Worm (Caenorhabditis elegans) whole organism, L2 larva: ENCODE measurements around the gene F58E6.13.

ENCODE experiments used
- F13H6.1 ChIP-seq: sonication (generic microtip); optimal IDR thresholded peaks from 2 replicates; lab custom pipeline; 2016; ENCODE audit warnings: missing genetic modification characterization, missing compliant biosample characterization
- alr-1 ChIP-seq: fragments of 150-350 bp; optimal IDR thresholded peaks from 2 replicates; lab custom pipeline; 2014; ENCODE audit warnings: missing biosample characterization, missing genetic modification characterization
- ceh-82 ChIP-seq: fragments of 150-350 bp; optimal IDR thresholded peaks from 2 replicates; lab custom pipeline; 2014; ENCODE audit warnings: missing biosample characterization, missing genetic modification characterization
- elt-3 ChIP-seq: sonication (generic microtip); optimal IDR thresholded peaks from 2 replicates; lab custom pipeline; 2017; ENCODE audit warnings: missing biosample characterization, missing genetic modification characterization
- fos-1 ChIP-seq: fragments of 150-350 bp; optimal IDR thresholded peaks from 2 replicates; lab custom pipeline; 2014; ENCODE audit warnings: missing biosample characterization, missing genetic modification characterization
- lin-13 ChIP-seq: fragments of 150-350 bp; optimal IDR thresholded peaks from 2 replicates; lab custom pipeline; 2014; ENCODE audit warnings: missing biosample characterization, missing genetic modification reagents, missing genetic modification characterization
- peb-1 ChIP-seq: fragments of 150-350 bp; optimal IDR thresholded peaks from 2 replicates; lab custom pipeline; 2014; ENCODE audit warnings: missing biosample characterization, missing genetic modification characterization
- skn-1 ChIP-seq: sonication (generic microtip); optimal IDR thresholded peaks from 2 replicates; lab custom pipeline; 2017; ENCODE audit warnings: missing biosample characterization, missing genetic modification characterization
- unc-62 ChIP-seq: fragments of 150-350 bp; optimal IDR thresholded peaks from 2 replicates; lab custom pipeline; 2014; ENCODE audit warnings: missing biosample characterization, missing genetic modification reagents, missing genetic modification characterization
- ztf-11 ChIP-seq: sonication (generic microtip); optimal IDR thresholded peaks from 2 replicates; lab custom pipeline; 2017; ENCODE audit warnings: missing biosample characterization, missing genetic modification characterization
- ztf-4 ChIP-seq: fragments of 150-350 bp; optimal IDR thresholded peaks from 2 replicates; lab custom pipeline; 2014; ENCODE audit warnings: missing biosample characterization, missing genetic modification characterization

DNA sequence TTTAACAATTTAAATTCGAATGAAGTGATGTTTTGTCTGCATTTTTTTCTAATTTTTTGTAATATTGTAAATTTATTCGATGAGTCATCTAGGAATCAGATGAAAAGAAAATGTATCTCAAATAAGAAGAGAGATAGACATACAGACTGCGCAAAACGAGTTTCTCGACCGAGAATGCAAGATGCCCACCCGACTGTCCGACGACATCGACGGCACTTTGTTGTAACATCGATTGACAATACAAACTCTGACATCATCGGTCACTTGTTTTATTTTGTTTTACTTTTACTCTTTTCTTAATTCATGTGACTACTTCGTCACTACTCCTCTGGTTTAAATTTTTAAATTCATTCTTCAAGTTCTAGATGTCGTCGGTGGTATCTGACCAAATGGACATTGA lies 4.2 kb upstream of the F58E6.13 start, which contains the start of gene sta-2:
- TF ChIP-seq unc-62 (GFP tag; lab: Kevin White, UChicago) (no peak), alr-1 (tag; lab: Kevin White, UChicago) (no peak), ztf-4 (tag; lab: Kevin White, UChicago) (peak; percentile 36), peb-1 (tag; lab: Kevin White, UChicago) (no peak), ceh-82 (tag; lab: Kevin White, UChicago) (no peak), elt-3 (tag; lab: Kevin White, UChicago) (no peak), ztf-11 (tag; lab: Kevin White, UChicago) (no peak), lin-13 (GFP tag; lab: Kevin White, UChicago) (no peak), F13H6.1 (tag; lab: Kevin White, UChicago) (no peak), fos-1 (tag; lab: Kevin White, UChicago) (peak; percentile 83), skn-1 (no peak)
